Worm (Caenorhabditis elegans) whole organism, early embryonic: Measurements from ENCODE around the gene mes-6.

Experiments used
- B0310.2 ChIP-seq: sonication (generic microtip); optimal IDR thresholded peaks from 2 replicates; lab custom pipeline; 2016; ENCODE audit warnings: mild to moderate bottlenecking, missing genetic modification characterization, missing compliant biosample characterization
- F13C5.2 ChIP-seq: sonication (generic microtip); optimal IDR thresholded peaks from 2 replicates; lab custom pipeline; 2017; ENCODE audit warnings: mild to moderate bottlenecking, missing genetic modification characterization, inconsistent platforms, missing compliant biosample characterization
- aly-1 ChIP-seq: sonication (generic microtip); optimal IDR thresholded peaks from 2 replicates; lab custom pipeline; 2016; ENCODE audit warnings: missing genetic modification characterization, missing compliant biosample characterization
- ama-1 ChIP-seq: fragments of 150-350 bp; optimal IDR thresholded peaks from 2 replicates; lab custom pipeline; 2014
- ceh-13 ChIP-seq: fragments of 200-800 bp; sonication (Bioruptor generic); optimal IDR thresholded peaks from 2 replicates; lab custom pipeline; 2018; ENCODE audit warnings: mild to moderate bottlenecking, missing genetic modification characterization, missing compliant biosample characterization
- ceh-36 ChIP-seq: sonication (generic microtip); optimal IDR thresholded peaks from 2 replicates; lab custom pipeline; 2016; ENCODE audit warnings: missing genetic modification characterization, inconsistent platforms, missing compliant biosample characterization
- ets-7 ChIP-seq: sonication (generic microtip); optimal IDR thresholded peaks from 2 replicates; lab custom pipeline; 2016; ENCODE audit warnings: missing genotype, missing genetic modification characterization, missing compliant biosample characterization
- flt-1 ChIP-seq: fragments of 200-800 bp; sonication (Bioruptor generic); IDR thresholded peaks from 2 replicates; pipeline ENCODE4 v1.3.6; 2022; ENCODE audit warnings: missing genetic modification characterization, missing compliant biosample characterization
- hmbx-1 ChIP-seq: sonication (generic microtip); optimal IDR thresholded peaks from 2 replicates; lab custom pipeline; 2016; ENCODE audit warnings: mild to moderate bottlenecking, missing genetic modification characterization, missing compliant biosample characterization
- hmg-4 ChIP-seq: fragments of 200-800 bp; sonication (Bioruptor generic); optimal IDR thresholded peaks from 2 replicates; lab custom pipeline; 2018; ENCODE audit warnings: mild to moderate bottlenecking, missing genetic modification characterization, missing compliant biosample characterization
- hnd-1 ChIP-seq: sonication (generic microtip); optimal IDR thresholded peaks from 2 replicates; lab custom pipeline; 2016; ENCODE audit warnings: missing genetic modification characterization, missing compliant biosample characterization
- pes-1 ChIP-seq: fragments of 200-800 bp; sonication (Bioruptor generic); IDR thresholded peaks from 2 replicates; pipeline ENCODE4 v1.3.6; 2022; ENCODE audit warnings: missing genetic modification reagents, missing genetic modification characterization, missing compliant biosample characterization
- scrt-1 ChIP-seq: fragments of 200-800 bp; sonication (Bioruptor generic); IDR thresholded peaks from 2 replicates; pipeline ENCODE4 v1.3.6; 2022; ENCODE audit warnings: missing genetic modification characterization, missing compliant biosample characterization
- sea-1 ChIP-seq: fragments of 200-800 bp; sonication (Bioruptor generic); conservative IDR thresholded peaks from 2 replicates; pipeline ENCODE4 v1.3.6; 2022; ENCODE audit warnings: missing genetic modification characterization, missing compliant biosample characterization
- tbx-11 ChIP-seq: fragments of 200-800 bp; sonication (Bioruptor generic); IDR thresholded peaks from 2 replicates; pipeline ENCODE4 v1.3.6; 2022; ENCODE audit warnings: missing genetic modification characterization, missing compliant biosample characterization
- tbx-37 ChIP-seq: fragments of 200-800 bp; sonication (Bioruptor generic); conservative IDR thresholded peaks from 2 replicates; pipeline ENCODE4 v1.3.6; 2022; ENCODE audit warnings: missing genetic modification reagents, missing genetic modification characterization, missing compliant biosample characterization
- tra-4 ChIP-seq: sonication (generic microtip); optimal IDR thresholded peaks from 2 replicates; lab custom pipeline; 2017; ENCODE audit warnings: missing genetic modification characterization, missing compliant biosample characterization

Gene mes-6

ce11 chrIV:8510534-8510933 lies 550 bp upstream of the mes-6 start, which contains the start of gene tag-77:
TSS of gene tag-77 (minus strand) at chrIV:8510548.
- no peak for TF ChIP-seq ets-7
- TF ChIP-seq B0310.2 (tag; lab: Kevin White, UChicago), result no peak
- TF ChIP-seq hmbx-1 (tag; lab: Kevin White, UChicago), result no peak
- TF ChIP-seq flt-1 (GFP tag; lab: Robert Waterston, UW), result no peak
- TF ChIP-seq scrt-1 (GFP tag; lab: Robert Waterston, UW), result no peak

ce11 chrIV:8512679-8513078 lies 1.6 kb downstream of the mes-6 start, which contains the start of gene C09G4.4:
TSS of gene C09G4.4 (plus strand) at chrIV:8512979.
- TF ChIP-seq ceh-36 (tag; lab: Kevin White, UChicago) (no peak), hnd-1 (tag; lab: Kevin White, UChicago) (no peak), tbx-11 (no peak), ceh-13 (GFP tag; lab: Kevin White, UChicago) (no peak), ama-1 (lab: Kevin White, UChicago) (no peak), aly-1 (no peak), sea-1 (GFP tag; lab: Robert Waterston, UW) (no peak), tra-4 (tag; lab: Kevin White, UChicago) (no peak), pes-1 (GFP tag; lab: Robert Waterston, UW) (no peak), scrt-1 (GFP tag; lab: Robert Waterston, UW) (no peak), tbx-37 (no peak), ets-7 (no peak), hmbx-1 (tag; lab: Kevin White, UChicago) (no peak), hmg-4 (no peak), B0310.2 (tag; lab: Kevin White, UChicago) (no peak), F13C5.2 (tag; lab: Kevin White, UChicago) (no peak), flt-1 (GFP tag; lab: Robert Waterston, UW) (no peak)

ce11 chrIV:8513619-8514018 lies 2.5 kb downstream of the mes-6 start, which contains the start of gene cks-1:
TSS of gene cks-1 (plus strand) at chrIV:8513919.
- TF ChIP-seq B0310.2 (tag; lab: Kevin White, UChicago) (no peak), tra-4 (tag; lab: Kevin White, UChicago) (no peak), ceh-36 (tag; lab: Kevin White, UChicago) (no peak), F13C5.2 (tag; lab: Kevin White, UChicago) (no peak), pes-1 (GFP tag; lab: Robert Waterston, UW) (no peak), ets-7 (no peak), tbx-37 (no peak), scrt-1 (GFP tag; lab: Robert Waterston, UW) (no peak), ama-1 (lab: Kevin White, UChicago) (no peak), hmbx-1 (tag; lab: Kevin White, UChicago) (no peak), sea-1 (GFP tag; lab: Robert Waterston, UW) (no peak), hnd-1 (tag; lab: Kevin White, UChicago) (no peak), aly-1 (no peak), flt-1 (GFP tag; lab: Robert Waterston, UW) (no peak), tbx-11 (no peak), hmg-4 (no peak), ceh-13 (GFP tag; lab: Kevin White, UChicago) (no peak)

- TF ChIP-seq F13C5.2 (tag; lab: Kevin White, UChicago), result no peak
Measured at ce11 chrIV:8514546-8514945, 3.5 kb downstream of the mes-6 start.

ce11 chrIV:8519949-8520348 lies 8.9 kb downstream of the mes-6 start:
- no peak for TF ChIP-seq tbx-11
- no peak for TF ChIP-seq hnd-1 (tag; lab: Kevin White, UChicago)
- no peak for TF ChIP-seq tbx-37
- TF ChIP-seq ceh-36 (tag; lab: Kevin White, UChicago), result no peak
- TF ChIP-seq B0310.2 (tag; lab: Kevin White, UChicago), result no peak

- no peak for TF ChIP-seq tra-4 (tag; lab: Kevin White, UChicago)
- no peak for TF ChIP-seq B0310.2 (tag; lab: Kevin White, UChicago)
- no peak for TF ChIP-seq ceh-36 (tag; lab: Kevin White, UChicago)
- TF ChIP-seq flt-1 (GFP tag; lab: Robert Waterston, UW), result no peak
- TF ChIP-seq ceh-13 (GFP tag; lab: Kevin White, UChicago), result no peak
- no peak for TF ChIP-seq hmbx-1 (tag; lab: Kevin White, UChicago)
- TF ChIP-seq scrt-1 (GFP tag; lab: Robert Waterston, UW), result no peak
- no peak for TF ChIP-seq pes-1 (GFP tag; lab: Robert Waterston, UW)
- TF ChIP-seq aly-1, result no peak
- TF ChIP-seq tbx-37, result no peak
- TF ChIP-seq sea-1 (GFP tag; lab: Robert Waterston, UW), result no peak
- TF ChIP-seq ets-7, result no peak
- no peak for TF ChIP-seq ama-1 (lab: Kevin White, UChicago)
- TF ChIP-seq tbx-11, result no peak
- TF ChIP-seq hnd-1 (tag; lab: Kevin White, UChicago), result no peak
- no peak for TF ChIP-seq hmg-4
- TF ChIP-seq F13C5.2 (tag; lab: Kevin White, UChicago), result no peak
Measured at ce11 chrIV:8520594-8520993, 9.5 kb downstream of the mes-6 start, which contains the start of gene pkg-2. TSS of gene pkg-2 (plus strand) at chrIV:8520894.

- TF ChIP-seq ets-7 (no peak), aly-1 (no peak), hmg-4 (no peak), hnd-1 (tag; lab: Kevin White, UChicago) (no peak), F13C5.2 (tag; lab: Kevin White, UChicago) (no peak), pes-1 (GFP tag; lab: Robert Waterston, UW) (no peak), flt-1 (GFP tag; lab: Robert Waterston, UW) (no peak), ceh-36 (tag; lab: Kevin White, UChicago) (no peak), sea-1 (GFP tag; lab: Robert Waterston, UW) (no peak), hmbx-1 (tag; lab: Kevin White, UChicago) (no peak), scrt-1 (GFP tag; lab: Robert Waterston, UW) (no peak), ceh-13 (GFP tag; lab: Kevin White, UChicago) (no peak), B0310.2 (tag; lab: Kevin White, UChicago) (no peak), tbx-11 (no peak), tbx-37 (no peak)
Measured at ce11 chrIV:8523981-8524380, 12.9 kb downstream of the mes-6 start.
